Fruit fly (Drosophila melanogaster) whole organism: ENCODE data around the gene CG33510.

Source experiments
- CG8478 ChIP-seq: fragments of >200 bp; optimal IDR thresholded peaks from 2 replicates; lab custom pipeline; 2018; ENCODE audit warnings: inconsistent platforms
- Dll ChIP-seq: fragments of >200 bp; optimal IDR thresholded peaks from 2 replicates; lab custom pipeline; 2017
- pan ChIP-seq: fragments of >200 bp; optimal IDR thresholded peaks from 2 replicates; lab custom pipeline; 2017
- psq ChIP-seq: fragments of >200 bp; optimal IDR thresholded peaks from 2 replicates; lab custom pipeline; 2017
- usp ChIP-seq: fragments of >200 bp; optimal IDR thresholded peaks from 2 replicates; lab custom pipeline; 2017; ENCODE audit warnings: missing biosample characterization, missing genetic modification characterization, mixed read lengths

DNA sequence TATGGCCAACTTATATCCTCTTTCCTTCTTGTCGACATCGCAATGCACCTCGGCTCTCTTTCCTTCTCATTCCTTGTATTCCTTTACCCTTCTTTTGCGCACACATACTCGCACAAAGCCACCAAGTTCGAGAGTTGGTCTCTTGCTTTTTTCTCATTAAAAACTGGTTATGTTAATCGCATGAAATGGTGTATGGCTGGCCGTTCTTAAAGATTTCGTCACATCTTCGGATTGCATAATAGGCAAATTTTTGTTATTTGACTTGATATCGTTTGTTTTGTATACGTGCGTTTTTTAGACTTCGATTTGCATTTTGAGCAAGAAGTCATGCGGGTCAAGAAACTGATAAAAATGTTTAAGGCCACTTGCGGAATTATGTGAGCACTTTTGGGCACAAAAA, 13.3 kb downstream of the CG33510 start:
- TF ChIP-seq pan (lab: Kevin White, UChicago) (no peak), usp (no peak), Dll (lab: Kevin White, UChicago) (no peak), psq (lab: Kevin White, UChicago) (no peak), CG8478 (no peak)
